Fruit fly (Drosophila melanogaster) whole organism, embryonic: ENCODE measurements around the gene dmrt93B.
A peak's percentile ranks its signal among the peaks of the same experiment; 100 is the strongest.

Source experiments
- ATbp ChIP-seq: fragments of 200-800 bp; sonication (Bioruptor generic); optimal IDR thresholded peaks from 2 replicates; lab custom pipeline; 2017; ENCODE audit warnings: missing biosample characterization, mild to moderate bottlenecking, missing genetic modification characterization, missing genetic modification reagents
- BEAF-32 ChIP-seq: fragments of 200-800 bp; sonication (Bioruptor generic); optimal IDR thresholded peaks from 3 replicates; lab custom pipeline; 2017; ENCODE audit warnings: missing biosample characterization, missing genetic modification characterization, mild to moderate bottlenecking, moderate library complexity, missing genetic modification reagents
- CG11247 ChIP-seq: fragments of 200-800 bp; sonication (Bioruptor generic); IDR thresholded peaks from 2 replicates; pipeline ENCODE4 v1.3.6; 2022; ENCODE audit warnings: missing biosample characterization, missing genetic modification characterization
- CG11456 ChIP-seq: fragments of 200-800 bp; sonication (Bioruptor generic); IDR thresholded peaks from 3 replicates; pipeline ENCODE4 v1.3.6; 2022; ENCODE audit warnings: missing biosample characterization, missing genetic modification characterization
- CG12104 ChIP-seq: fragments of 200-800 bp; sonication (Bioruptor generic); optimal IDR thresholded peaks from 3 replicates; lab custom pipeline; 2016; ENCODE audit warnings: missing biosample characterization, missing genetic modification characterization
- CG12236 ChIP-seq: fragments of 200-800 bp; sonication (Bioruptor generic); optimal IDR thresholded peaks from 2 replicates; lab custom pipeline; 2016; ENCODE audit warnings: missing biosample characterization, missing genetic modification characterization
- CG13624 ChIP-seq: fragments of 200-800 bp; sonication (Bioruptor generic); optimal IDR thresholded peaks from 2 replicates; lab custom pipeline; 2016; ENCODE audit warnings: missing biosample characterization, missing genetic modification characterization
- CG13894 ChIP-seq: fragments of 200-800 bp; sonication (Bioruptor generic); optimal IDR thresholded peaks from 3 replicates; lab custom pipeline; 2018; ENCODE audit warnings: missing biosample characterization, mild to moderate bottlenecking, missing genetic modification characterization, moderate library complexity
- CG15601 ChIP-seq: fragments of 200-800 bp; sonication (Bioruptor generic); optimal IDR thresholded peaks from 3 replicates; lab custom pipeline; 2019; ENCODE audit warnings: missing biosample characterization, mild to moderate bottlenecking, missing genetic modification characterization, moderate library complexity
- CG16779 ChIP-seq: fragments of 200-800 bp; sonication (Bioruptor generic); IDR thresholded peaks from 2 replicates; pipeline ENCODE4 v1.3.6; 2022; ENCODE audit warnings: missing biosample characterization, missing genetic modification characterization
- CG31365 ChIP-seq: fragments of 200-800 bp; sonication (Bioruptor generic); optimal IDR thresholded peaks from 2 replicates; lab custom pipeline; 2018; ENCODE audit warnings: missing biosample characterization, mild to moderate bottlenecking, missing genetic modification characterization
- CG3163 ChIP-seq: fragments of 200-800 bp; sonication (Bioruptor generic); optimal IDR thresholded peaks from 3 replicates; lab custom pipeline; 2016; ENCODE audit warnings: missing biosample characterization, missing genetic modification characterization
- CG4328 ChIP-seq: fragments of 200-800 bp; sonication (Bioruptor generic); optimal IDR thresholded peaks from 3 replicates; lab custom pipeline; 2017; ENCODE audit warnings: missing biosample characterization, missing genetic modification reagents, missing genetic modification characterization
- CG6272 ChIP-seq: fragments of 200-800 bp; sonication (Bioruptor generic); IDR thresholded peaks from 2 replicates; pipeline ENCODE4 v1.3.6; 2022; ENCODE audit warnings: missing biosample characterization, missing genetic modification characterization
- CG6791 ChIP-seq: fragments of 200-800 bp; sonication (Bioruptor generic); IDR thresholded peaks from 3 replicates; pipeline ENCODE4 v1.3.6; 2022; ENCODE audit warnings: missing biosample characterization, missing genetic modification characterization; ENCODE audit not compliant: partially characterized antibody
- CG9817 ChIP-seq: fragments of 200-800 bp; sonication (Bioruptor generic); optimal IDR thresholded peaks from 2 replicates; lab custom pipeline; 2018; ENCODE audit warnings: missing biosample characterization, mild to moderate bottlenecking, missing genetic modification characterization, moderate library complexity
- Gsc ChIP-seq: fragments of 200-800 bp; sonication (Bioruptor generic); IDR thresholded peaks from 2 replicates; pipeline ENCODE4 v1.3.6; 2022; ENCODE audit warnings: missing biosample characterization, missing genetic modification characterization
- HHEX ChIP-seq: fragments of 200-800 bp; sonication (Bioruptor generic); optimal IDR thresholded peaks from 3 replicates; lab custom pipeline; 2017; ENCODE audit warnings: missing biosample characterization, mild to moderate bottlenecking, missing genetic modification characterization, missing genetic modification reagents
- HLHmδ ChIP-seq: fragments of 200-800 bp; sonication (Bioruptor generic); optimal IDR thresholded peaks from 2 replicates; lab custom pipeline; 2018; ENCODE audit warnings: missing biosample characterization, mild to moderate bottlenecking, missing genetic modification characterization, moderate library complexity
- Kr ChIP-seq: fragments of 200-800 bp; sonication (Bioruptor generic); optimal IDR thresholded peaks from 2 replicates; lab custom pipeline; 2017; ENCODE audit warnings: missing biosample characterization, mild to moderate bottlenecking, missing genetic modification characterization
- Lpt ChIP-seq: fragments of >200 bp; optimal IDR thresholded peaks from 2 replicates; lab custom pipeline; 2018; ENCODE audit warnings: missing biosample characterization, missing genetic modification characterization
- Med ChIP-seq: fragments of 200-800 bp; sonication (Bioruptor generic); peaks from one replicate; lab custom pipeline; 2016; ENCODE audit warnings: missing biosample characterization, missing genetic modification characterization, mild to moderate bottlenecking, inconsistent platforms, moderate library complexity
- Meics ChIP-seq: fragments of 200-800 bp; sonication (Bioruptor generic); optimal IDR thresholded peaks from 2 replicates; lab custom pipeline; 2017; ENCODE audit warnings: missing biosample characterization, mild to moderate bottlenecking, missing genetic modification characterization
- NC2β ChIP-seq: fragments of 200-800 bp; sonication (Bioruptor generic); optimal IDR thresholded peaks from 2 replicates; lab custom pipeline; 2016; ENCODE audit warnings: missing biosample characterization, missing genetic modification characterization
- Neu2 ChIP-seq: fragments of 200-800 bp; sonication (Bioruptor generic); optimal IDR thresholded peaks from 3 replicates; lab custom pipeline; 2016; ENCODE audit warnings: missing biosample characterization, missing genetic modification characterization, borderline replicate concordance
- Oaz ChIP-seq: fragments of 200-800 bp; sonication (Bioruptor generic); IDR thresholded peaks from 2 replicates; pipeline ENCODE4 v1.3.6; 2022; ENCODE audit warnings: missing biosample characterization, missing genetic modification characterization
- Oli ChIP-seq: fragments of 200-800 bp; sonication (Bioruptor generic); optimal IDR thresholded peaks from 2 replicates; lab custom pipeline; 2018; ENCODE audit warnings: missing biosample characterization, mild to moderate bottlenecking, missing genetic modification characterization, moderate library complexity
- Spps ChIP-seq: fragments of 200-800 bp; sonication (Bioruptor generic); optimal IDR thresholded peaks from 2 replicates; lab custom pipeline; 2018; ENCODE audit warnings: missing biosample characterization, mild to moderate bottlenecking, missing genetic modification characterization
- TFAM ChIP-seq: fragments of 200-800 bp; sonication (Bioruptor generic); optimal IDR thresholded peaks from 2 replicates; lab custom pipeline; 2017; ENCODE audit warnings: missing biosample characterization, missing genetic modification characterization, inconsistent platforms
- Trl ChIP-seq, 3 experiments: fragments of >200 bp in 2 of 3; fragments of 200-800 bp in 1 of 3; sonication (Bioruptor generic) in 1 of 3; optimal IDR thresholded peaks; 2 replicates in 1 of 3; 3 replicates in 2 of 3; lab custom pipeline; 2016 to 2017; ENCODE audit warnings: missing biosample characterization in 1 of 3, missing genetic modification characterization in 1 of 3
- crol ChIP-seq: fragments of 200-800 bp; sonication (Bioruptor generic); IDR thresholded peaks from 2 replicates; pipeline ENCODE4 v1.3.6; 2022; ENCODE audit warnings: missing biosample characterization, missing genetic modification characterization
- dpn ChIP-seq, 2 experiments: fragments of 200-800 bp; sonication (Bioruptor generic); optimal IDR thresholded peaks; 3 replicates each; lab custom pipeline; 2016; ENCODE audit warnings: missing biosample characterization in 2 of 2, missing genetic modification characterization in 2 of 2
- gro ChIP-seq: fragments of 200-800 bp; sonication (Bioruptor generic); optimal IDR thresholded peaks from 2 replicates; lab custom pipeline; 2016; ENCODE audit warnings: missing biosample characterization, missing genetic modification characterization
- hkb ChIP-seq, 2 experiments: fragments of 200-800 bp in 1 of 2; fragments of >200 bp in 1 of 2; sonication (Bioruptor generic) in 1 of 2; IDR thresholded peaks in 1 of 2; optimal IDR thresholded peaks in 1 of 2; 2 replicates each; pipeline versions ENCODE4 v1.3.6 to Lab custom; 2017 to 2022; ENCODE audit warnings: missing biosample characterization in 1 of 2, missing genetic modification characterization in 1 of 2
- insv ChIP-seq, 2 experiments: fragments of 200-800 bp; sonication (Bioruptor generic); optimal IDR thresholded peaks; 3 replicates each; lab custom pipeline; 2016 to 2018; ENCODE audit warnings: missing biosample characterization in 2 of 2, missing genetic modification characterization in 2 of 2
- lmd ChIP-seq: fragments of 200-800 bp; sonication (Bioruptor generic); IDR thresholded peaks from 2 replicates; pipeline ENCODE4 v1.3.6; 2022; ENCODE audit warnings: missing biosample characterization, missing genetic modification characterization
- lov ChIP-seq, 2 experiments: fragments of 200-800 bp in 1 of 2; fragments of >200 bp in 1 of 2; sonication (Bioruptor generic) in 1 of 2; IDR thresholded peaks in 1 of 2; optimal IDR thresholded peaks in 1 of 2; 2 replicates in 1 of 2; 3 replicates in 1 of 2; pipeline versions ENCODE4 v1.3.6 to Lab custom; 2017 to 2022; ENCODE audit warnings: missing biosample characterization in 1 of 2, missing genetic modification characterization in 1 of 2
- maf-S ChIP-seq: fragments of 200-800 bp; sonication (Bioruptor generic); optimal IDR thresholded peaks from 2 replicates; lab custom pipeline; 2016; ENCODE audit warnings: missing biosample characterization, missing genetic modification characterization
- p53 ChIP-seq: fragments of 200-800 bp; sonication (Bioruptor generic); optimal IDR thresholded peaks from 2 replicates; lab custom pipeline; 2016; ENCODE audit warnings: missing biosample characterization, missing genetic modification characterization
- pita ChIP-seq: fragments of 200-800 bp; sonication (Bioruptor generic); optimal IDR thresholded peaks from 2 replicates; lab custom pipeline; 2017; ENCODE audit warnings: missing biosample characterization, mild to moderate bottlenecking, missing genetic modification characterization
- run ChIP-seq: fragments of 200-800 bp; sonication (Bioruptor generic); optimal IDR thresholded peaks from 3 replicates; lab custom pipeline; 2018; ENCODE audit warnings: missing biosample characterization, mild to moderate bottlenecking, missing genetic modification characterization
- sens-2 ChIP-seq: fragments of 200-800 bp; sonication (Bioruptor generic); IDR thresholded peaks from 2 replicates; pipeline ENCODE4 v1.3.6; 2022; ENCODE audit warnings: missing biosample characterization, missing genetic modification characterization
- sob ChIP-seq: fragments of 200-800 bp; sonication (Bioruptor generic); IDR thresholded peaks from 2 replicates; pipeline ENCODE4 v1.3.6; 2022; ENCODE audit warnings: missing biosample characterization, missing genetic modification characterization
- tna ChIP-seq: fragments of 200-800 bp; sonication (Bioruptor generic); IDR thresholded peaks from 2 replicates; pipeline ENCODE4 v1.3.6; 2022; ENCODE audit warnings: missing biosample characterization, missing genetic modification characterization; ENCODE audit not compliant: partially characterized antibody
- toy ChIP-seq: fragments of 200-800 bp; sonication (Bioruptor generic); IDR thresholded peaks from 2 replicates; pipeline ENCODE4 v1.3.6; 2022; ENCODE audit warnings: missing biosample characterization, missing genetic modification characterization
- usp ChIP-seq: fragments of >200 bp; optimal IDR thresholded peaks from 2 replicates; lab custom pipeline; 2017; ENCODE audit warnings: missing biosample characterization, missing genetic modification characterization
- vnd ChIP-seq: fragments of 200-800 bp; sonication (Bioruptor generic); IDR thresholded peaks from 3 replicates; pipeline ENCODE4 v1.3.6; 2022; ENCODE audit warnings: missing biosample characterization, missing genetic modification characterization; ENCODE audit not compliant: partially characterized antibody
- zfh1 ChIP-seq: fragments of 200-800 bp; sonication (Bioruptor generic); IDR thresholded peaks from 3 replicates; pipeline ENCODE4 v1.3.6; 2022; ENCODE audit warnings: missing biosample characterization, missing genetic modification characterization

dmrt93B gene

dm6 chr3R:21065010-21065695 lies 8.7 kb upstream of the dmrt93B start, which contains the start of gene AnxB9 (continued):
- TF ChIP-seq HLHmδ (GFP tag; lab: Kevin White, UChicago), result peak; percentile 56
- no peak for TF ChIP-seq lov (optimal IDR thresholded peaks at IDR 0.05; lab: Kevin White, UChicago)
- TF ChIP-seq lov (GFP tag; IDR thresholded peaks at IDR 0.05; lab: Robert Waterston, UW), result 0 out of 3 replicates have a peak, but pooled peaks have one; percentile 28
- TF ChIP-seq CG11247, result peak; percentile 50
- peak; percentile 23 to 53 for TF ChIP-seq dpn (GFP tag; optimal IDR thresholded peaks at IDR 0.05; lab: Kevin White, UChicago)
- TF ChIP-seq Spps, result no peak
- TF ChIP-seq CG15601 (tag; lab: Kevin White, UChicago), result peak; percentile 8
- no peak for TF ChIP-seq vnd (GFP tag; lab: Robert Waterston, UW)
- TF ChIP-seq CG13624 (GFP tag; lab: Kevin White, UChicago), result peak; percentile 78
- TF ChIP-seq CG13894 (tag; lab: Kevin White, UChicago), result peak; percentile 83
- TF ChIP-seq p53, result no peak
- no peak for TF ChIP-seq CG6272 (GFP tag; lab: Robert Waterston, UW)
- peak; percentile 89 for TF ChIP-seq Med (GFP tag; lab: Kevin White, UChicago)
- no peak for TF ChIP-seq ATbp (GFP tag; lab: Kevin White, UChicago)
- peak; percentile 96 for TF ChIP-seq CG6791 (GFP tag; lab: Robert Waterston, UW)
- no peak for TF ChIP-seq maf-S (GFP tag; lab: Kevin White, UChicago)
- TF ChIP-seq Oli (tag; lab: Kevin White, UChicago), result no peak
- no peak for TF ChIP-seq crol (GFP tag; lab: Robert Waterston, UW)
- no peak for TF ChIP-seq CG12104 (GFP tag; lab: Kevin White, UChicago)
- TF ChIP-seq gro, result peak; percentile 71
- no peak for TF ChIP-seq usp
- TF ChIP-seq Trl (optimal IDR thresholded peaks at IDR 0.05; lab: Kevin White, UChicago), result peak; percentile 45 to 72
- TF ChIP-seq Trl (GFP tag; optimal IDR thresholded peaks at IDR 0.05; lab: Kevin White, UChicago), result peak; percentile 70
- TF ChIP-seq CG9817 (tag; lab: Kevin White, UChicago), result no peak
- peak; percentile 62 for TF ChIP-seq sob
- peak; percentile 33; the same call in 1 of the 3 replicates for TF ChIP-seq CG11456 (GFP tag; lab: Robert Waterston, UW)
- TF ChIP-seq insv (GFP tag; optimal IDR thresholded peaks at IDR 0.05; lab: Kevin White, UChicago), result no peak
- peak; percentile 7 for TF ChIP-seq CG12236
- TF ChIP-seq sens-2 (GFP tag; lab: Robert Waterston, UW), result 0 out of 2 replicates have a peak, but pooled peaks have one; percentile 50
- TF ChIP-seq pita (GFP tag; lab: Kevin White, UChicago), result no peak
- peak; percentile 47 for TF ChIP-seq run
- TF ChIP-seq Kr (GFP tag; lab: Kevin White, UChicago), result no peak
- peak; percentile 48 for TF ChIP-seq Meics
- TF ChIP-seq zfh1 (GFP tag; lab: Robert Waterston, UW), result peak; percentile 47; the same call in 2 of the 3 replicates
- no peak for TF ChIP-seq TFAM (GFP tag; lab: Kevin White, UChicago)
- TF ChIP-seq CG3163 (GFP tag; lab: Kevin White, UChicago), result peak; percentile 43
- peak; percentile 22 for TF ChIP-seq CG4328 (GFP tag; lab: Kevin White, UChicago)
- TF ChIP-seq hkb (optimal IDR thresholded peaks at IDR 0.05; lab: Kevin White, UChicago), result no peak
- TF ChIP-seq hkb (GFP tag; IDR thresholded peaks at IDR 0.05; lab: Robert Waterston, UW), result peak; percentile 67
- TF ChIP-seq toy (GFP tag; lab: Robert Waterston, UW), result no peak
- no peak for TF ChIP-seq Oaz (GFP tag; lab: Robert Waterston, UW)
- peak; percentile 56 for TF ChIP-seq NC2β (GFP tag; lab: Kevin White, UChicago)
- TF ChIP-seq Gsc (GFP tag; lab: Robert Waterston, UW), result no peak
- TF ChIP-seq lmd, result no peak; the same call in 1 of the 2 replicates
- peak; percentile 41 for TF ChIP-seq tna
- TF ChIP-seq HHEX (GFP tag; lab: Kevin White, UChicago), result peak; percentile 19
- TF ChIP-seq BEAF-32, result no peak
- TF ChIP-seq Lpt, result no peak
- TF ChIP-seq Neu2 (GFP tag; lab: Kevin White, UChicago), result no peak
- no peak for TF ChIP-seq CG16779 (GFP tag; lab: Robert Waterston, UW)
- peak; percentile 55 for TF ChIP-seq CG31365 (tag; lab: Kevin White, UChicago)
